Fruit fly (Drosophila melanogaster): ENCODE data around the gene baz.
A peak's percentile ranks its signal among the peaks of the same experiment; 100 is the strongest.

baz gene

dm6 chrX:17178484-17178921, 18.7 kb downstream of the baz start (continued):
- TF ChIP-seq Gug (GFP tag; IDR thresholded peaks at IDR 0.05) (peak; percentile 92), CG10565 (GFP tag; optimal IDR thresholded peaks at IDR 0.05) (peak; percentile 77), oc (tag; optimal IDR thresholded peaks at IDR 0.05) (no peak), CG11695 (GFP tag; IDR thresholded peaks at IDR 0.05) (peak; percentile 99), Hr39 (optimal IDR thresholded peaks at IDR 0.05) (no peak), eyg (GFP tag; optimal IDR thresholded peaks at IDR 0.05) (peak; percentile 95)

dm6 chrX:17180523-17180922, 20.7 kb downstream of the baz start:
- TF ChIP-seq CG4360 (GFP tag; IDR thresholded peaks at IDR 0.05) (no peak), exex (tag; optimal IDR thresholded peaks at IDR 0.05) (peak; percentile 62), cato (GFP tag; optimal IDR thresholded peaks at IDR 0.05; ENCODE audit: borderline replicate concordance) (no peak), sd (tag; optimal IDR thresholded peaks at IDR 0.05) (peak; percentile 75), oc (tag; optimal IDR thresholded peaks at IDR 0.05) (no peak), Oli (tag; optimal IDR thresholded peaks at IDR 0.05) (no peak), sisA (GFP tag; IDR thresholded peaks at IDR 0.05) (no peak), CG12744 (GFP tag; optimal IDR thresholded peaks at IDR 0.05) (no peak), CG8388 (GFP tag; optimal IDR thresholded peaks at IDR 0.05) (no peak), CG14667 (GFP tag; IDR thresholded peaks at IDR 0.05) (no peak), Bdp1 (GFP tag; optimal IDR thresholded peaks at IDR 0.05) (no peak), lbe (GFP tag; optimal IDR thresholded peaks at IDR 0.05) (no peak), CG11398 (GFP tag; optimal IDR thresholded peaks at IDR 0.05) (no peak), Mrtf (GFP tag; IDR thresholded peaks at IDR 0.05) (no peak), chinmo (GFP tag; IDR thresholded peaks at IDR 0.05; ENCODE audit: partially characterized antibody) (no peak)

- TF ChIP-seq trh (GFP tag; optimal IDR thresholded peaks at IDR 0.05) (no peak), CG3726 (GFP tag; IDR thresholded peaks at IDR 0.05) (0 out of 3 replicates have a peak, but pooled peaks have one; percentile 28), CG9932 (GFP tag; IDR thresholded peaks at IDR 0.05) (no peak), CG7556 (GFP tag; optimal IDR thresholded peaks at IDR 0.05) (no peak), en (GFP tag; optimal IDR thresholded peaks at IDR 0.05) (no peak), bigmax (GFP tag; optimal IDR thresholded peaks at IDR 0.05) (no peak), sqz (GFP tag; optimal IDR thresholded peaks at IDR 0.05) (no peak), CG17361 (GFP tag; IDR thresholded peaks at IDR 0.05) (peak; percentile 61; the same call in 2 of the 3 replicates), usp (GFP tag; optimal IDR thresholded peaks at IDR 0.05) (no peak), her (GFP tag; optimal IDR thresholded peaks at IDR 0.05) (no peak), dmrt99B (tag; optimal IDR thresholded peaks at IDR 0.05) (peak; percentile 47), CG17186 (GFP tag; optimal IDR thresholded peaks at IDR 0.05) (no peak), ssp (GFP tag; IDR thresholded peaks at IDR 0.05) (no peak), Dbx (GFP tag; IDR thresholded peaks at IDR 0.05) (no peak), Dip3 (GFP tag; optimal IDR thresholded peaks at IDR 0.05) (no peak), crc (GFP tag; optimal IDR thresholded peaks at IDR 0.05) (no peak), CG6813 (GFP tag; optimal IDR thresholded peaks at IDR 0.05) (no peak), fu2 (GFP tag; optimal IDR thresholded peaks at IDR 0.05) (no peak), sna (GFP tag; IDR thresholded peaks at IDR 0.05; ENCODE audit: partially characterized antibody) (no peak), CG8281 (tag; optimal IDR thresholded peaks at IDR 0.05) (no peak), Ravus (GFP tag; IDR thresholded peaks at IDR 0.05) (no peak), croc (GFP tag; conservative IDR thresholded peaks at IDR 0.05) (peak; percentile 24; the same call in 1 of the 3 replicates), exex (tag; optimal IDR thresholded peaks at IDR 0.05) (no peak), CG15269 (tag; optimal IDR thresholded peaks at IDR 0.05) (peak; percentile 16), CG1602 (GFP tag; optimal IDR thresholded peaks at IDR 0.05) (no peak), tio (GFP tag; optimal IDR thresholded peaks at IDR 0.05) (no peak), fd64A (GFP tag; optimal IDR thresholded peaks at IDR 0.05) (no peak), CG6689 (GFP tag; IDR thresholded peaks at IDR 0.05) (no peak), lilli (GFP tag; optimal IDR thresholded peaks at IDR 0.05) (no peak)
These were observed 21.7 kb downstream of the baz start for dm6 chrX:17181264-17182198.

Data from whole organism, embryonic.